Worm (Caenorhabditis elegans): ENCODE measurements around the gene srh-97.

srh-97 gene

ce11 chrV:16987035-16987434 is 29.9 kb upstream of the srh-97 start, which contains the start of gene Y102A5C.40:
TSS of gene Y102A5C.40 (minus strand) at chrV:16987135.
- TF ChIP-seq unc-98 (GFP tag; IDR thresholded peaks at IDR 0.05) (no peak), hlh-4 (tag; optimal IDR thresholded peaks at IDR 0.05) (no peak), tbx-2 (tag; optimal IDR thresholded peaks at IDR 0.05) (no peak), ztf-4 (tag; optimal IDR thresholded peaks at IDR 0.05) (no peak), fkh-4 (tag; optimal IDR thresholded peaks at IDR 0.05; ENCODE audit: borderline replicate concordance) (no peak), ceh-90 (tag; optimal IDR thresholded peaks at IDR 0.05) (no peak), nhr-28 (tag; optimal IDR thresholded peaks at IDR 0.05) (no peak), nhr-19 (GFP tag; conservative IDR thresholded peaks at IDR 0.05) (no peak), nhr-77 (tag; optimal IDR thresholded peaks at IDR 0.05) (no peak), swsn-7 (tag; optimal IDR thresholded peaks at IDR 0.05) (no peak), elt-3 (tag; optimal IDR thresholded peaks at IDR 0.05) (no peak), C34B4.2 (tag; optimal IDR thresholded peaks at IDR 0.05) (no peak), ztf-11 (tag; optimal IDR thresholded peaks at IDR 0.05) (no peak), ceh-8 (GFP tag; optimal IDR thresholded peaks at IDR 0.05) (no peak), dsc-1 (tag; optimal IDR thresholded peaks at IDR 0.05) (no peak)

ce11 chrV:16987783-16988182 is 29.1 kb upstream of the srh-97 start:
- TF ChIP-seq fos-1 (tag; optimal IDR thresholded peaks at IDR 0.05), result no peak
- TF ChIP-seq tlp-1 (tag; optimal IDR thresholded peaks at IDR 0.05), result no peak
- no peak for TF ChIP-seq C04F5.9 (tag; optimal IDR thresholded peaks at IDR 0.05)
- TF ChIP-seq nhr-237 (tag; optimal IDR thresholded peaks at IDR 0.05), result no peak
- TF ChIP-seq isw-1 (GFP tag; IDR thresholded peaks at IDR 0.05), result no peak
- no peak for TF ChIP-seq hlh-17 (GFP tag; optimal IDR thresholded peaks at IDR 0.05; ENCODE audit: borderline replicate concordance)
- TF ChIP-seq ceh-88 (GFP tag; IDR thresholded peaks at IDR 0.05), result no peak
- no peak for TF ChIP-seq egl-13 (tag; optimal IDR thresholded peaks at IDR 0.05)
- no peak for TF ChIP-seq sox-4 (tag; optimal IDR thresholded peaks at IDR 0.05)
- TF ChIP-seq vab-15 (tag; optimal IDR thresholded peaks at IDR 0.05), result no peak
- no peak for TF ChIP-seq lin-15B (tag; optimal IDR thresholded peaks at IDR 0.05)
- TF ChIP-seq pqm-1 (tag; optimal IDR thresholded peaks at IDR 0.05), result no peak
- TF ChIP-seq snu-23 (GFP tag; optimal IDR thresholded peaks at IDR 0.05), result no peak
- TF ChIP-seq lin-35 (GFP tag; optimal IDR thresholded peaks at IDR 0.05), result no peak
- no peak for TF ChIP-seq nhr-19 (GFP tag; conservative IDR thresholded peaks at IDR 0.05)
- no peak for TF ChIP-seq lin-13 (GFP tag; optimal IDR thresholded peaks at IDR 0.05)
- TF ChIP-seq fkh-8 (tag; optimal IDR thresholded peaks at IDR 0.05), result no peak
- TF ChIP-seq nhr-77 (tag; optimal IDR thresholded peaks at IDR 0.05), result no peak
- TF ChIP-seq sup-37 (GFP tag; optimal IDR thresholded peaks at IDR 0.05), result no peak

- TF ChIP-seq dsc-1 (tag; optimal IDR thresholded peaks at IDR 0.05) (no peak), sup-37 (GFP tag; optimal IDR thresholded peaks at IDR 0.05) (no peak), ceh-8 (GFP tag; optimal IDR thresholded peaks at IDR 0.05) (no peak), efl-3 (GFP tag; optimal IDR thresholded peaks at IDR 0.05) (no peak), nhr-28 (tag; optimal IDR thresholded peaks at IDR 0.05) (no peak), zag-1 (tag; optimal IDR thresholded peaks at IDR 0.05) (no peak), isw-1 (GFP tag; IDR thresholded peaks at IDR 0.05) (no peak), C04F5.9 (tag; optimal IDR thresholded peaks at IDR 0.05) (no peak)
These were observed 28.3 kb upstream of the srh-97 start, which contains the start of gene Y102A5C.27 for ce11 chrV:16988614-16989013. TSS of gene Y102A5C.27 (minus strand) at chrV:16988714.

ce11 chrV:16991734-16992133 is 25.2 kb upstream of the srh-97 start, which contains the start of gene srz-95:
TSS of gene srz-95 (plus strand) at chrV:16992034.
- TF ChIP-seq lin-15B (tag; optimal IDR thresholded peaks at IDR 0.05), result no peak
- no peak for TF ChIP-seq grh-1 (GFP tag; IDR thresholded peaks at IDR 0.05)
- TF ChIP-seq nhr-19 (GFP tag; conservative IDR thresholded peaks at IDR 0.05), result no peak
- no peak for TF ChIP-seq nhr-47 (tag; optimal IDR thresholded peaks at IDR 0.05)
- TF ChIP-seq lir-3 (tag; optimal IDR thresholded peaks at IDR 0.05; ENCODE audit: poor library complexity), result no peak
- no peak for TF ChIP-seq jun-1 (tag; optimal IDR thresholded peaks at IDR 0.05)
- TF ChIP-seq aha-1 (tag; optimal IDR thresholded peaks at IDR 0.05), result no peak
- TF ChIP-seq nhr-85 (tag), result no peak
- TF ChIP-seq unc-98 (GFP tag; IDR thresholded peaks at IDR 0.05), result no peak
- TF ChIP-seq fos-1 (tag; optimal IDR thresholded peaks at IDR 0.05), result no peak
- TF ChIP-seq swsn-7 (tag; optimal IDR thresholded peaks at IDR 0.05), result no peak
- no peak for TF ChIP-seq blmp-1 (tag; optimal IDR thresholded peaks at IDR 0.05)
- TF ChIP-seq dpl-1 (GFP tag; optimal IDR thresholded peaks at IDR 0.05), result no peak
- TF ChIP-seq tbx-2 (tag; optimal IDR thresholded peaks at IDR 0.05), result no peak
- no peak for TF ChIP-seq F16B12.6 (tag; optimal IDR thresholded peaks at IDR 0.05)
- no peak for TF ChIP-seq isw-1 (GFP tag; IDR thresholded peaks at IDR 0.05)

Data from whole organism, L1 larva.